Fruit fly (Drosophila melanogaster) S2 (cell line): ENCODE results near the gene CG3842.

Experiments used
- CG8478 ChIP-seq: fragments of >200 bp; optimal IDR thresholded peaks from 2 replicates; lab custom pipeline; 2018
- CTCF ChIP-seq, 2 experiments: fragments of >200 bp; optimal IDR thresholded peaks; 2 replicates each; lab custom pipeline; 2018

The CG3842 gene

dm6 chrX:6337702-6338101 lies at the start of gene CG3842:
TSS of gene CG3842 (plus strand) at chrX:6337762.
- TF ChIP-seq CG8478 (lab: Kevin White, UChicago) (no peak), CTCF (optimal IDR thresholded peaks at IDR 0.05; lab: Kevin White, UChicago) (no peak)

dm6 chrX:6287842-6288241 lies 49.7 kb upstream of the CG3842 start, which contains the start of the genes Top3beta and wuho:
TSS of gene Top3beta (minus strand) at chrX:6287990.
TSS of gene wuho (plus strand) at chrX:6288100.
- no peak for TF ChIP-seq CG8478 (lab: Kevin White, UChicago)
- TF ChIP-seq CTCF (optimal IDR thresholded peaks at IDR 0.05; lab: Kevin White, UChicago) = peak; percentile 46 to 48

DNA sequence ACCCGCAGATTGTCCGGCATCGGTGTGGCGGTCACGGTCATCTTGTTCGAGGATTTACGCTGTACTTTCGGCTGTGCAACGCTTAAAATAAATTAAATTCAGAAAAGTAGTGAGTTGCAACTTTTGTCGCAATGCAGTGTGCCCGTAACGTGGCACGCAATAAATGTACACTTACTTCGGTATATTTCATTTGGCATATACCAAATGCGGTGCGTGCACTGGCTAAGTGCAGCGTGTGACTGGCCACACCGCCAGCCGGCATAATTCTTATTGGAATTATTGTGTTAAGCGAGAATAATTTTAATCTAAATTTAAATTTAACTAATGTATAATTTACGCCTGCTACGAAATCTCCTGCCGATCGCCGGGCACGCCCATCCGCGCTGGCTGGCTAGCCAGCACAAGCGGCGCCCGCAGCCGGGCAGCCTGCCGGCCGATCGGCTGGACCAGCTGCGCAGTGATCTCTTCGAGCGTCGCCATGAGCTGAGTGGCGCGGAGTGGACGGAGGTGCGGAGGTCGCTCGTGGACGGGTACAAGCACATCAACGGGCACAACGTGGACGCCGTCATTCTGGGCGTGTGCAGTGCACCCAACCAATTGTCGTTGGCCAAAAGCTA lies 46.4 kb upstream of the CG3842 start, which contains the start of the genes Rpt4 and mldr:
Gene Rpt4, minus strand, starts transcription at position 163 of the 617 bp plus-strand sequence.
Gene mldr, plus strand, starts transcription at position 221 of the 617 bp plus-strand sequence.
- TF ChIP-seq CTCF (optimal IDR thresholded peaks at IDR 0.05; lab: Kevin White, UChicago) (peak in 1 of 2 experiments; percentile 25), CG8478 (lab: Kevin White, UChicago) (no peak)

DNA sequence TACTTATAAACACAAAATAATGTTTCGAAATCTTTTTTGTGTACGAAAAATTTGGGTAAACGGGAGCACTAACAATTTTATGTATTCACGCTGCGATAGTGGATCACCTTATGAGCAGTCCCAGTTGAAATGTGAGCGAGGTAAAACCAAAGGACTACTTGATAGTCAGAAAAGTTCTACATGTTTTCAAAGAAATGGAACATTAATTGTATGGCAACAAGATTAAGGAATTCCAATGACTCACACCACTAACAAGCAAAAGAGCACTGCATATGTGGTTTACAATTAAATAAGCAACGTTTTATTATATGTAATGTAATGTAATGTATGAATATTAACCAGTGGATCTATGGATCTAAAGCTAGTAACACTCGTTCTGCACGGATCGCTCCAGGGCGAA lies 43.3 kb upstream of the CG3842 start, which contains the start of gene CG15892:
Gene CG15892, minus strand, starts transcription at position 101 of the 400 bp plus-strand sequence.
- TF ChIP-seq CTCF (optimal IDR thresholded peaks at IDR 0.05; lab: Kevin White, UChicago) (no peak), CG8478 (lab: Kevin White, UChicago) (no peak)

- TF ChIP-seq CG8478 (lab: Kevin White, UChicago) (no peak), CTCF (optimal IDR thresholded peaks at IDR 0.05; lab: Kevin White, UChicago) (no peak)
These were observed 42.4 kb upstream of the CG3842 start, which contains the start of the genes CG15891 and CG3815 for dm6 chrX:6295129-6295539. TSS of gene CG15891 (minus strand) at chrX:6295345. TSS of gene CG3815 (plus strand) at chrX:6295389.

dm6 chrX:6301052-6301451 lies 36.5 kb upstream of the CG3842 start, which contains the start of gene CG12219:
TSS of gene CG12219 (minus strand) at chrX:6301285.
- TF ChIP-seq CTCF (optimal IDR thresholded peaks at IDR 0.05; lab: Kevin White, UChicago) (no peak), CG8478 (lab: Kevin White, UChicago) (no peak)

- TF ChIP-seq CG8478 (lab: Kevin White, UChicago) = no peak
- TF ChIP-seq CTCF (optimal IDR thresholded peaks at IDR 0.05; lab: Kevin White, UChicago) = no peak
These were observed 34.4 kb upstream of the CG3842 start for dm6 chrX:6303196-6303595.

- TF ChIP-seq CTCF (optimal IDR thresholded peaks at IDR 0.05; lab: Kevin White, UChicago) = no peak
- no peak for TF ChIP-seq CG8478 (lab: Kevin White, UChicago)
These were observed 33.9 kb upstream of the CG3842 start, which contains the start of gene CG3823 for dm6 chrX:6303675-6304074. TSS of gene CG3823 (plus strand) at chrX:6303975.

DNA sequence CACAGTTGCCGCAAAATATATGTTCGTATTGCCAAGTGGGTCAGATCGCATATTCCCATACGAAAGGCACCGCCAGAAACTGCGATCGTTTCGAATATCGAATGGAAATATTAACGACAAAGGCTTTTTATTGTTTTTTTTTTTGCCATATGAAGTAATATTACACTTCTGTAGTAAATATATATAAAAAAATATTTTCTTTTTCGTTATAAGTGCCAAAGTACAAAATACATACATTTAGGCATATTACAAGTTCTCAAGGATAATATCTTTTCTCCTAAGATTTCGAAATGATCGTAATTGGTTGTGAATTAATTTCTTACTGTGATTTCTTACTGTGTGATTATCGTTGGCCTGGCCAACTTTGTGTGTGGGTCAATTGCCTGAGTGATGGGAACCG lies 33.4 kb upstream of the CG3842 start:
- TF ChIP-seq CTCF (optimal IDR thresholded peaks at IDR 0.05; lab: Kevin White, UChicago) (no peak), CG8478 (lab: Kevin White, UChicago) (no peak)

DNA sequence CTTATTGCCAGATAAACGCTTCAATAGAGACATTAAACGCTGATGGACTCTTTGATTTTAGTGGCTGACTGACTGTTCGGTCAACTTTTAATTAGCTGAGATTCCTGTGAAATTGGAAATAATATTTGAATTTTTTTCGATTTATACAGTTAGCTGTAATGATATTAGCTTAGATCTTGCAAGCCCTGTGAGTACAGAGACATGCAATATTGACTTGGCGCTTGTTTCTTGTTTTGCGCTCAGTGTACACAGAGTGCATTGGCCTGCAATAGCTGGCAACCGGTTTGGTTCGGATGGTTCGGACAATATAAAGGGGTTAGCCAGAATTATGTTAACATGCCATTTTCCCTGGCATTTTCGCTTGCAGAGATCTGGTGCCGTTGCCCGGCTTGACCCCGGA lies 32.2 kb upstream of the CG3842 start:
- TF ChIP-seq CTCF (optimal IDR thresholded peaks at IDR 0.05; lab: Kevin White, UChicago) = no peak
- TF ChIP-seq CG8478 (lab: Kevin White, UChicago) = no peak

- TF ChIP-seq CG8478 (lab: Kevin White, UChicago) (no peak), CTCF (optimal IDR thresholded peaks at IDR 0.05; lab: Kevin White, UChicago) (no peak)
These were observed 28.7 kb upstream of the CG3842 start, which contains the start of gene CG15894 for dm6 chrX:6308852-6309251. TSS of gene CG15894 (plus strand) at chrX:6309212.

DNA sequence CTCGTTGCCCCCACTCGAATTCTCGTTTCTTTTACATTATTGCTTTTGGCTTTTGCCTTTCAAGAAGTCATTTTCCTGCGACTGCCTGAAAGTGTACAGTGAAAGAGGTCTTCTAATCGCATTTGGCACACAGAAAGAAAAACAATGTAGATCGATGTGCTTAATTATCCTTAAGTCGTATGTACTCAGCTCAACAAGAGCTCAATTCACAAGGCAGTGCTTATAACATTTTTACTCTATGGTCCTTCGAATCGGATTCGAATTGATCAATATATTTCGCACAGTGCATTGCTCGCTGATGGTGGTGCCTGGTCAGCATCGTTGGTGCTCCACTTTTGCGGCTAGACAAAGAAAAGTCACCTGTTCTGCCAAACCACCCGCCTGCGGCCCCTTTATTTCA lies 27.2 kb upstream of the CG3842 start:
- TF ChIP-seq CTCF (optimal IDR thresholded peaks at IDR 0.05; lab: Kevin White, UChicago) = no peak
- TF ChIP-seq CG8478 (lab: Kevin White, UChicago) = no peak

DNA sequence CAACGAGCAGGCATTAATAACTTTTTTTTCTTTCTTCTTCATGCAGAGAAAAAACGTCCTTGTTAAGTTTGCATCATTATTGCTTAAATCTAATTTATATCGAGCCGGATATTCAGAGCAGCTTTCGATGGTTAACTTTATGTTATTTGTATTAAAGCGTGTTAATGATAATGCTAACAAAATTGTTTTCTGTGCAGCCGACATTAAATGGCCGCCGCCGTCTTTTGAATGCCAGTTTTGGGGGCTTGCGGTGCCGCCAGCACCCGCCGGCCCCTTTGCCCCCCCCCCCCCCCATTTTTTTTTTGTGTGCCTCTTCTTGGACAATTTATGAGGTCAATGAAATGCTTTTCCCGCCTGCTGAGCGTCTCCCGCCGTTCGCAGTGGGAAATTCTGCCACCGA lies 26.0 kb upstream of the CG3842 start:
- TF ChIP-seq CG8478 (lab: Kevin White, UChicago) (no peak), CTCF (optimal IDR thresholded peaks at IDR 0.05; lab: Kevin White, UChicago) (no peak)

dm6 chrX:6315583-6315982 lies 22.0 kb upstream of the CG3842 start:
- no peak for TF ChIP-seq CG8478 (lab: Kevin White, UChicago)
- no peak for TF ChIP-seq CTCF (optimal IDR thresholded peaks at IDR 0.05; lab: Kevin White, UChicago)

- TF ChIP-seq CTCF (optimal IDR thresholded peaks at IDR 0.05; lab: Kevin White, UChicago) = no peak
- TF ChIP-seq CG8478 (lab: Kevin White, UChicago) = no peak
These were observed 20.6 kb upstream of the CG3842 start for dm6 chrX:6316858-6317474.
